Worm (Caenorhabditis elegans): ENCODE data around the gene nxf-1.

The nxf-1 gene

DNA sequence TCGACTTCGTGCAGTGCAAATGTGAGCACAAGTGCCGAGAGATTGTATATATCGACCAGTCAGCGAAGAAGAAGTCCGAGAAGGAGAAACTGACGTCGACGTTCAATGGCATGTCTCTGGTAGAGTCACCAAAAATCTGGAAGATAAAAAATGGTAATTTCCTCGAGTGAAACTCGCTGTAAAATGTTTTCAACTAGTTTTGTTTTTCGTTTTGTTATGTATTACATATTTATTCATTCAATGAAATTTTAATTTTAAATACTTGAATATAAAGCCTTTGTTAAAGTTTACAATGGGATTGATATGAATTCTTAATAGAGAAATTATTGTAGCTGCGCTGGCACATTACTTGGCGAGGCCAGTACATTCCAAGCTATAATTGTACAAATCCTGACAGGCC lies 5.0 kb upstream of the nxf-1 start:
- no peak for TF ChIP-seq hmbx-1 (tag; optimal IDR thresholded peaks at IDR 0.05)
- TF ChIP-seq ceh-36 (tag; optimal IDR thresholded peaks at IDR 0.05), result no peak
- TF ChIP-seq hmg-4 (GFP tag; optimal IDR thresholded peaks at IDR 0.05), result no peak

ce11 chrV:14417735-14418134 lies 2.9 kb upstream of the nxf-1 start, which contains the start of the genes nxf-2 and set-31:
Gene nxf-2, minus strand, starts transcription at chrV:14417835.
Gene set-31, plus strand, starts transcription at chrV:14417903.
- TF ChIP-seq ceh-13 (GFP tag; optimal IDR thresholded peaks at IDR 0.05) (no peak), hnd-1 (tag; optimal IDR thresholded peaks at IDR 0.05) (no peak), tbx-37 (GFP tag; conservative IDR thresholded peaks at IDR 0.05) (no peak)

ce11 chrV:14414032-14414431 lies 782 bp downstream of the nxf-1 start:
- TF ChIP-seq hnd-1 (tag; optimal IDR thresholded peaks at IDR 0.05) (no peak), ceh-36 (tag; optimal IDR thresholded peaks at IDR 0.05) (no peak), ets-7 (tag; optimal IDR thresholded peaks at IDR 0.05) (no peak), hmg-4 (GFP tag; optimal IDR thresholded peaks at IDR 0.05) (no peak), B0310.2 (tag; optimal IDR thresholded peaks at IDR 0.05) (no peak), tbx-11 (GFP tag; IDR thresholded peaks at IDR 0.05) (no peak), sea-1 (GFP tag; conservative IDR thresholded peaks at IDR 0.05) (no peak), aly-1 (tag; optimal IDR thresholded peaks at IDR 0.05) (no peak), ama-1 (optimal IDR thresholded peaks at IDR 0.05) (no peak), tbx-37 (GFP tag; conservative IDR thresholded peaks at IDR 0.05) (no peak), pes-1 (GFP tag; IDR thresholded peaks at IDR 0.05) (no peak), F13C5.2 (tag; optimal IDR thresholded peaks at IDR 0.05) (no peak), ceh-13 (GFP tag; optimal IDR thresholded peaks at IDR 0.05) (no peak)

DNA sequence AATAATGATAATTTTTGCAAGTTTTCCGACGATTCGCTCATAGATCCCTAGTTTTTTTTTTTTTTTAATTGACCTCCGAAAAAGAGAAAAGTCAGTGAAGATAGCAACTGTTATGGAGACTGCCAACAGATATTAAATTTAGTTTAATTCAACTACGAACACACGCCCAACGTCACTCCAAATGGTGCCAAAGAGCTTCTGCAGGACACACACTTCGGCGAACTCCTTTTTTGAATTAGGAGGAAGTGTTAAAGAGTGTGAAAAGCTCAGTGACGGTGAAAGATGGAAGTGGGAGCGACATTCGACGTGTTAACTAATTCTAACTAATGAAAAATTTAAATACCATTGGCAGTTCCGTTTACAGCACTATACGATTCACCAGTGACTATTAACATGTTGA lies 2.8 kb downstream of the nxf-1 start:
- TF ChIP-seq ama-1 (optimal IDR thresholded peaks at IDR 0.05) (no peak), F13C5.2 (tag; optimal IDR thresholded peaks at IDR 0.05) (no peak), tbx-11 (GFP tag; IDR thresholded peaks at IDR 0.05) (no peak), scrt-1 (GFP tag; IDR thresholded peaks at IDR 0.05) (no peak), tbx-37 (GFP tag; conservative IDR thresholded peaks at IDR 0.05) (no peak), ets-7 (tag; optimal IDR thresholded peaks at IDR 0.05) (no peak), hmbx-1 (tag; optimal IDR thresholded peaks at IDR 0.05) (no peak), flt-1 (GFP tag; IDR thresholded peaks at IDR 0.05) (no peak), pes-1 (GFP tag; IDR thresholded peaks at IDR 0.05) (no peak), hmg-4 (GFP tag; optimal IDR thresholded peaks at IDR 0.05) (no peak), hnd-1 (tag; optimal IDR thresholded peaks at IDR 0.05) (no peak)

ce11 chrV:14409905-14410304 lies 4.9 kb downstream of the nxf-1 start:
- TF ChIP-seq pes-1 (GFP tag; IDR thresholded peaks at IDR 0.05) (no peak), scrt-1 (GFP tag; IDR thresholded peaks at IDR 0.05) (no peak), hnd-1 (tag; optimal IDR thresholded peaks at IDR 0.05) (no peak), B0310.2 (tag; optimal IDR thresholded peaks at IDR 0.05) (no peak), tbx-11 (GFP tag; IDR thresholded peaks at IDR 0.05) (no peak), aly-1 (tag; optimal IDR thresholded peaks at IDR 0.05) (no peak), tbx-37 (GFP tag; conservative IDR thresholded peaks at IDR 0.05) (no peak), sea-1 (GFP tag; conservative IDR thresholded peaks at IDR 0.05) (no peak), hmg-4 (GFP tag; optimal IDR thresholded peaks at IDR 0.05) (no peak), flt-1 (GFP tag; IDR thresholded peaks at IDR 0.05) (no peak), ets-7 (tag; optimal IDR thresholded peaks at IDR 0.05) (no peak), F13C5.2 (tag; optimal IDR thresholded peaks at IDR 0.05) (no peak), tra-4 (tag; optimal IDR thresholded peaks at IDR 0.05) (no peak), ceh-36 (tag; optimal IDR thresholded peaks at IDR 0.05) (no peak), ama-1 (optimal IDR thresholded peaks at IDR 0.05) (no peak)

- TF ChIP-seq sea-1 (GFP tag; conservative IDR thresholded peaks at IDR 0.05) (no peak), ceh-36 (tag; optimal IDR thresholded peaks at IDR 0.05) (no peak), tbx-37 (GFP tag; conservative IDR thresholded peaks at IDR 0.05) (no peak), hmbx-1 (tag; optimal IDR thresholded peaks at IDR 0.05) (no peak), tbx-11 (GFP tag; IDR thresholded peaks at IDR 0.05) (no peak), pes-1 (GFP tag; IDR thresholded peaks at IDR 0.05) (no peak)
These were observed 6.0 kb downstream of the nxf-1 start, which contains the start of gene gnrr-2 for ce11 chrV:14408774-14409173. Gene gnrr-2, plus strand, starts transcription at chrV:14409074.

ce11 chrV:14405647-14406046 lies 9.2 kb downstream of the nxf-1 start:
- TF ChIP-seq flt-1 (GFP tag; IDR thresholded peaks at IDR 0.05) (no peak), ceh-36 (tag; optimal IDR thresholded peaks at IDR 0.05) (no peak), B0310.2 (tag; optimal IDR thresholded peaks at IDR 0.05) (no peak), ets-7 (tag; optimal IDR thresholded peaks at IDR 0.05) (no peak), pes-1 (GFP tag; IDR thresholded peaks at IDR 0.05) (no peak), aly-1 (tag; optimal IDR thresholded peaks at IDR 0.05) (no peak), tbx-11 (GFP tag; IDR thresholded peaks at IDR 0.05) (no peak), ceh-13 (GFP tag; optimal IDR thresholded peaks at IDR 0.05) (no peak), hmg-4 (GFP tag; optimal IDR thresholded peaks at IDR 0.05) (no peak), tbx-37 (GFP tag; conservative IDR thresholded peaks at IDR 0.05) (no peak), hmbx-1 (tag; optimal IDR thresholded peaks at IDR 0.05) (no peak), hnd-1 (tag; optimal IDR thresholded peaks at IDR 0.05) (no peak), ama-1 (optimal IDR thresholded peaks at IDR 0.05) (no peak), sea-1 (GFP tag; conservative IDR thresholded peaks at IDR 0.05) (no peak), F13C5.2 (tag; optimal IDR thresholded peaks at IDR 0.05) (no peak), tra-4 (tag; optimal IDR thresholded peaks at IDR 0.05) (no peak), scrt-1 (GFP tag; IDR thresholded peaks at IDR 0.05) (no peak)

- TF ChIP-seq ceh-36 (tag; optimal IDR thresholded peaks at IDR 0.05) (no peak), ceh-13 (GFP tag; optimal IDR thresholded peaks at IDR 0.05) (no peak), flt-1 (GFP tag; IDR thresholded peaks at IDR 0.05) (no peak), tbx-37 (GFP tag; conservative IDR thresholded peaks at IDR 0.05) (no peak), F13C5.2 (tag; optimal IDR thresholded peaks at IDR 0.05) (no peak), tra-4 (tag; optimal IDR thresholded peaks at IDR 0.05) (no peak), sea-1 (GFP tag; conservative IDR thresholded peaks at IDR 0.05) (no peak), tbx-11 (GFP tag; IDR thresholded peaks at IDR 0.05) (no peak), hmbx-1 (tag; optimal IDR thresholded peaks at IDR 0.05) (no peak), ets-7 (tag; optimal IDR thresholded peaks at IDR 0.05) (no peak)
These were observed 18.6 kb downstream of the nxf-1 start for ce11 chrV:14396123-14396669.

Measured in whole organism, early embryonic.